Fruit fly (Drosophila melanogaster) whole organism, wandering third instar larva: Measurements from ENCODE around the gene kipf.

Experiments used
- Dfd ChIP-seq: fragments of >200 bp; optimal IDR thresholded peaks from 2 replicates; lab custom pipeline; 2017; ENCODE audit warnings: missing biosample characterization, missing genetic modification characterization
- N ChIP-seq: fragments of >200 bp; optimal IDR thresholded peaks from 2 replicates; lab custom pipeline; 2018; ENCODE audit warnings: missing biosample characterization, missing external identifiers, missing genetic modification characterization
- psq ChIP-seq: fragments of 200-800 bp; sonication (Bioruptor generic); optimal IDR thresholded peaks from 3 replicates; lab custom pipeline; 2017; ENCODE audit warnings: missing biosample characterization, mild to moderate bottlenecking, missing genetic modification characterization, moderate library complexity

dm6 chr3R:7899277-7899676 lies 14.4 kb upstream of the kipf start:
- no peak for TF ChIP-seq N (GFP tag; lab: Kevin White, UChicago)
- no peak for TF ChIP-seq psq (GFP tag; lab: Kevin White, UChicago)
- no peak for TF ChIP-seq Dfd (GFP tag; lab: Kevin White, UChicago)
